Worm (Caenorhabditis elegans) whole organism, L3 larva: Measurements from ENCODE around the gene C47D12.4.
A peak's percentile ranks its signal among the peaks of the same experiment; 100 is the strongest.

Source experiments
- R02D3.7 ChIP-seq: fragments of 150-350 bp; optimal IDR thresholded peaks from 2 replicates; lab custom pipeline; 2014; ENCODE audit warnings: missing biosample characterization, missing genetic modification characterization
- ZK546.5 ChIP-seq: sonication (generic microtip); optimal IDR thresholded peaks from 2 replicates; lab custom pipeline; 2017; ENCODE audit warnings: missing biosample characterization, missing genetic modification characterization
- aly-2 ChIP-seq: fragments of 150-350 bp; optimal IDR thresholded peaks from 2 replicates; lab custom pipeline; 2014; ENCODE audit warnings: missing biosample characterization, missing genetic modification characterization
- ama-1 ChIP-seq: fragments of 150-350 bp; optimal IDR thresholded peaks from 2 replicates; lab custom pipeline; 2018
- ceh-16 ChIP-seq: sonication (generic microtip); optimal IDR thresholded peaks from 2 replicates; lab custom pipeline; 2017; ENCODE audit warnings: missing biosample characterization, missing genetic modification characterization
- ceh-28 ChIP-seq: fragments of 150-350 bp; optimal IDR thresholded peaks from 2 replicates; lab custom pipeline; 2014; ENCODE audit warnings: missing biosample characterization, missing genetic modification reagents, missing genetic modification characterization
- ceh-82 ChIP-seq: fragments of 150-350 bp; optimal IDR thresholded peaks from 2 replicates; lab custom pipeline; 2014; ENCODE audit warnings: missing biosample characterization, missing genetic modification characterization
- daf-12 ChIP-seq: fragments of 150-350 bp; optimal IDR thresholded peaks from 2 replicates; lab custom pipeline; 2014; ENCODE audit warnings: missing biosample characterization, missing genetic modification reagents, missing genetic modification characterization
- egl-27 ChIP-seq: sonication (generic microtip); optimal IDR thresholded peaks from 4 replicates; lab custom pipeline; 2017; ENCODE audit warnings: missing biosample characterization, missing genetic modification reagents, missing genetic modification characterization
- egl-5 ChIP-seq: fragments of 150-350 bp; optimal IDR thresholded peaks from 2 replicates; lab custom pipeline; 2017; ENCODE audit warnings: missing biosample characterization, missing genetic modification reagents, missing genetic modification characterization, inconsistent platforms
- elt-2 ChIP-seq: sonication (generic microtip); optimal IDR thresholded peaks from 2 replicates; lab custom pipeline; 2016; ENCODE audit warnings: missing genetic modification reagents, mild to moderate bottlenecking, missing genetic modification characterization, missing compliant biosample characterization
- elt-3 ChIP-seq, 3 experiments: fragments of 150-350 bp in 1 of 3; sonication (generic microtip) in 2 of 3; optimal IDR thresholded peaks; 2 replicates in 2 of 3; 4 replicates in 1 of 3; lab custom pipeline; 2014 to 2017; ENCODE audit warnings: missing biosample characterization in 3 of 3, missing genetic modification characterization in 3 of 3
- fkh-2 ChIP-seq: fragments of 150-350 bp; optimal IDR thresholded peaks from 2 replicates; lab custom pipeline; 2014; ENCODE audit warnings: missing biosample characterization, missing genetic modification reagents, missing genetic modification characterization
- fos-1 ChIP-seq: fragments of 150-350 bp; optimal IDR thresholded peaks from 2 replicates; lab custom pipeline; 2014; ENCODE audit warnings: missing biosample characterization, missing genetic modification characterization
- hmg-11 ChIP-seq: sonication (generic microtip); optimal IDR thresholded peaks from 2 replicates; lab custom pipeline; 2016; ENCODE audit warnings: missing genetic modification characterization, missing compliant biosample characterization
- jun-1 ChIP-seq: fragments of 150-350 bp; optimal IDR thresholded peaks from 2 replicates; lab custom pipeline; 2014; ENCODE audit warnings: missing biosample characterization, missing genetic modification reagents, missing genetic modification characterization
- lin-39 ChIP-seq: fragments of 150-350 bp; optimal IDR thresholded peaks from 2 replicates; lab custom pipeline; 2018; ENCODE audit warnings: missing biosample characterization, missing genetic modification reagents, missing genetic modification characterization
- lsy-12 ChIP-seq: sonication (generic microtip); optimal IDR thresholded peaks from 2 replicates; lab custom pipeline; 2016; ENCODE audit warnings: mild to moderate bottlenecking, missing genetic modification characterization, missing compliant biosample characterization
- mdl-1 ChIP-seq: fragments of 150-350 bp; optimal IDR thresholded peaks from 2 replicates; lab custom pipeline; 2014; ENCODE audit warnings: missing biosample characterization, missing genetic modification characterization
- nfya-1 ChIP-seq: sonication (generic microtip); optimal IDR thresholded peaks from 2 replicates; lab custom pipeline; 2017; ENCODE audit warnings: missing genetic modification characterization, mild to moderate bottlenecking, missing compliant biosample characterization, antibody characterized with exemption, moderate library complexity; ENCODE audit not compliant: insufficient read depth
- nhr-12 ChIP-seq: fragments of 150-350 bp; optimal IDR thresholded peaks from 2 replicates; lab custom pipeline; 2014; ENCODE audit warnings: missing biosample characterization, missing genetic modification characterization
- nhr-237 ChIP-seq: fragments of 150-350 bp; optimal IDR thresholded peaks from 2 replicates; lab custom pipeline; 2014; ENCODE audit warnings: missing biosample characterization, missing genetic modification characterization
- nhr-25 ChIP-seq: sonication (generic microtip); optimal IDR thresholded peaks from 2 replicates; lab custom pipeline; 2017; ENCODE audit warnings: missing biosample characterization, missing genetic modification characterization
- nhr-28 ChIP-seq: fragments of 150-350 bp; optimal IDR thresholded peaks from 2 replicates; lab custom pipeline; 2014; ENCODE audit warnings: missing biosample characterization, missing genetic modification characterization
- nhr-43 ChIP-seq: sonication (generic microtip); optimal IDR thresholded peaks from 2 replicates; lab custom pipeline; 2016; ENCODE audit warnings: mild to moderate bottlenecking, missing genetic modification characterization, missing compliant biosample characterization; ENCODE audit not compliant: poor library complexity, severe bottlenecking
- nhr-76 ChIP-seq: fragments of 150-350 bp; sonication (generic microtip); optimal IDR thresholded peaks from 5 replicates; lab custom pipeline; 2014; ENCODE audit warnings: missing biosample characterization, missing genetic modification characterization
- pha-4 ChIP-seq: fragments of 150-350 bp; optimal IDR thresholded peaks from 2 replicates; lab custom pipeline; 2014; ENCODE audit warnings: missing biosample characterization, missing genetic modification reagents, missing genetic modification characterization
- pqm-1 ChIP-seq: fragments of 150-350 bp; optimal IDR thresholded peaks from 2 replicates; lab custom pipeline; 2017; ENCODE audit warnings: missing biosample characterization, missing genetic modification characterization, inconsistent platforms
- sea-2 ChIP-seq: fragments of 150-350 bp; sonication (generic microtip); optimal IDR thresholded peaks from 4 replicates; lab custom pipeline; 2014; ENCODE audit warnings: missing biosample characterization, missing genetic modification reagents, missing genetic modification characterization
- skn-1 ChIP-seq: fragments of 150-350 bp; optimal IDR thresholded peaks from 2 replicates; lab custom pipeline; 2014; ENCODE audit warnings: missing biosample characterization, missing genetic modification characterization
- tbx-2 ChIP-seq: sonication (generic microtip); optimal IDR thresholded peaks from 2 replicates; lab custom pipeline; 2016; ENCODE audit warnings: mild to moderate bottlenecking, missing genetic modification characterization, missing compliant biosample characterization
- unc-39 ChIP-seq: sonication (generic microtip); optimal IDR thresholded peaks from 4 replicates; lab custom pipeline; 2017; ENCODE audit warnings: missing biosample characterization, missing genetic modification characterization
- unc-62 ChIP-seq: fragments of 150-350 bp; sonication (generic microtip); optimal IDR thresholded peaks from 4 replicates; lab custom pipeline; 2014; ENCODE audit warnings: missing biosample characterization, missing genetic modification reagents, missing genetic modification characterization
- zag-1 ChIP-seq: fragments of 150-350 bp; optimal IDR thresholded peaks from 2 replicates; lab custom pipeline; 2014; ENCODE audit warnings: missing biosample characterization, missing genetic modification characterization

Gene C47D12.4

DNA sequence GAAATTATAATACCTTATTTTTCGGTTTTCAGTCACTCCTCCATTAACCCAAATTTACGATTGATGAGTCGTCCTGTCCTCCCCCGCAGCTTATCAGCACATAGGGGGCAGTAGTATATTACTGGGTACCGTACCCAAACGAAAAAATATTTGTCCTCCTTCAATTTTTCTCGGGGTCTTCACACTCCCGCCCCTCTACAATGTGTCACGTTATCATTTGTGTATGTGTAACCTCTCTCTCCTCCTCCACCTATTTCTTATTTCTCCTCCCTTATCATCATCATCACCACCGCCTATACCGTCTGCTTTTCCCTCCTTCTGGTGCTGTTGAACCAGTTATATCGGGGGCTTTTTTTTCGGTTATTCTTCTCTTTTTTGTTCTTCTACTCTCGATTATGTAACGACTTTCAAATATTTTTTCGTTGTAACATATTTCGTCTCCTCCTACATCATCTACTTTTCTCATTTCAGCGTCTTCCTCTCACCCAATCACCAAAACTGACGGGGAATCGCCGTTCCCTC is 35.2 kb upstream of the C47D12.4 start, which contains the start of gene ghi-1:
Gene ghi-1, plus strand, starts transcription at position 472 of the 522 bp plus-strand sequence.
- TF ChIP-seq ceh-82 (tag; lab: Kevin White, UChicago) (no peak), skn-1 (tag; lab: Kevin White, UChicago) (peak; percentile 17), nhr-12 (tag; lab: Kevin White, UChicago) (no peak), pha-4 (tag; lab: Kevin White, UChicago) (peak; percentile 8), mdl-1 (tag; lab: Kevin White, UChicago) (no peak), lsy-12 (tag; lab: Kevin White, UChicago) (no peak), nhr-76 (no peak), pqm-1 (tag; lab: Kevin White, UChicago) (peak; percentile 29), nhr-237 (tag; lab: Kevin White, UChicago) (no peak), lin-39 (no peak), nhr-28 (tag; lab: Kevin White, UChicago) (no peak), elt-2 (tag; lab: Kevin White, UChicago) (peak; percentile 75), ceh-16 (no peak), nfya-1 (tag; lab: Kevin White, UChicago) (peak; percentile 40), nhr-43 (tag; lab: Kevin White, UChicago) (peak; percentile 2), daf-12 (tag; lab: Kevin White, UChicago) (no peak), zag-1 (tag; lab: Kevin White, UChicago) (no peak), unc-62 (GFP tag; lab: Kevin White, UChicago) (no peak), elt-3 (tag; optimal IDR thresholded peaks at IDR 0.05; lab: Kevin White, UChicago) (no peak), nhr-25 (peak; percentile 27), tbx-2 (tag; lab: Kevin White, UChicago) (no peak), ZK546.5 (no peak), egl-5 (tag; lab: Kevin White, UChicago) (no peak), fkh-2 (tag; lab: Kevin White, UChicago) (no peak), unc-39 (tag; lab: Kevin White, UChicago) (no peak)

- TF ChIP-seq elt-2 (tag; lab: Kevin White, UChicago), result peak; percentile 78
- TF ChIP-seq skn-1 (tag; lab: Kevin White, UChicago), result no peak
Observed at ce11 chrII:11646874-11647273, 34.7 kb upstream of the C47D12.4 start.

DNA sequence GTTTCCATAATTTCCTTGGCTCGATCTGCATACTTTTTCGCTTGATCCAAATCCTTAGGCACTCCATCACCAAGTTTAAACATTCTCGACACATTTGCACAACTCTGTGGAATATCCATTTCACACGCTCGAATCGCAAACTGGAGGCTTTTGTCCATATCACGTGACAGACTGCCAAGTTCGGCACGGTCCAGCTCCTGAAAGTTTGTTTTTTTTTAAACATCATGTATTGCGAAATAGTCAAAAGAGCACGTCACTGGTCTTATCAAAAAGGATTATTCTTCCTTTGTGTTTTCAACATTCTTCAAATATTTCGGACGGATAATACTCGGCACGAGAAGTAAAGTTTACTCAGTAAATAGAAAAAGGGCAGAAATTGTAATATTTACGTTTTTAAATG is 32.3 kb upstream of the C47D12.4 start:
- no peak for TF ChIP-seq nfya-1 (tag; lab: Kevin White, UChicago)
- no peak for TF ChIP-seq sea-2 (GFP tag; lab: Kevin White, UChicago)
- TF ChIP-seq R02D3.7 (tag; lab: Kevin White, UChicago), result no peak
- TF ChIP-seq pha-4 (tag; lab: Kevin White, UChicago), result peak; percentile 77
- TF ChIP-seq fos-1 (tag; lab: Kevin White, UChicago), result no peak
- TF ChIP-seq jun-1 (tag; lab: Kevin White, UChicago), result peak; percentile 4
- TF ChIP-seq unc-39 (tag; lab: Kevin White, UChicago), result no peak
- TF ChIP-seq ceh-82 (tag; lab: Kevin White, UChicago), result no peak
- no peak for TF ChIP-seq ama-1
- TF ChIP-seq elt-2 (tag; lab: Kevin White, UChicago), result peak; percentile 19
- TF ChIP-seq lsy-12 (tag; lab: Kevin White, UChicago), result no peak
- no peak for TF ChIP-seq nhr-28 (tag; lab: Kevin White, UChicago)
- TF ChIP-seq unc-62 (GFP tag; lab: Kevin White, UChicago), result no peak
- no peak for TF ChIP-seq ceh-28 (tag; lab: Kevin White, UChicago)
- no peak for TF ChIP-seq hmg-11 (tag; lab: Kevin White, UChicago)

ce11 chrII:11650975-11651588 is 30.5 kb upstream of the C47D12.4 start, which contains the start of gene coa-7:
Gene coa-7 (minus strand): TSS chrII:11651148.
- TF ChIP-seq nhr-43 (tag; lab: Kevin White, UChicago) (peak; percentile 38), unc-62 (GFP tag; lab: Kevin White, UChicago) (no peak), elt-2 (tag; lab: Kevin White, UChicago) (peak; percentile 20), egl-27 (tag; lab: Kevin White, UChicago) (no peak), ZK546.5 (no peak), aly-2 (tag; lab: Kevin White, UChicago) (peak; percentile 44)
